Worm (Caenorhabditis elegans) whole organism, L3 larva: ENCODE results near the gene rib-2.

ENCODE experiments used
- ama-1 ChIP-seq: fragments of 150-350 bp; optimal IDR thresholded peaks from 2 replicates; lab custom pipeline; 2018
- ceh-82 ChIP-seq: fragments of 150-350 bp; optimal IDR thresholded peaks from 2 replicates; lab custom pipeline; 2014; ENCODE audit warnings: missing biosample characterization, missing genetic modification characterization
- elt-1 ChIP-seq: fragments of 150-350 bp; optimal IDR thresholded peaks from 2 replicates; lab custom pipeline; 2014; ENCODE audit warnings: missing biosample characterization, missing genetic modification characterization
- eor-1 ChIP-seq, 2 experiments: fragments of 150-350 bp; optimal IDR thresholded peaks; 2 replicates each; lab custom pipeline; 2014 to 2018; ENCODE audit warnings: missing biosample characterization in 2 of 2, missing genetic modification characterization in 2 of 2
- nhr-237 ChIP-seq: fragments of 150-350 bp; optimal IDR thresholded peaks from 2 replicates; lab custom pipeline; 2014; ENCODE audit warnings: missing biosample characterization, missing genetic modification characterization
- nhr-25 ChIP-seq: sonication (generic microtip); optimal IDR thresholded peaks from 2 replicates; lab custom pipeline; 2017; ENCODE audit warnings: missing biosample characterization, missing genetic modification characterization
- nhr-76 ChIP-seq: fragments of 150-350 bp; sonication (generic microtip); optimal IDR thresholded peaks from 5 replicates; lab custom pipeline; 2014; ENCODE audit warnings: missing biosample characterization, missing genetic modification characterization
- pha-4 ChIP-seq: fragments of 150-350 bp; optimal IDR thresholded peaks from 2 replicates; lab custom pipeline; 2014; ENCODE audit warnings: missing biosample characterization, missing genetic modification reagents, missing genetic modification characterization
- snpc-4 ChIP-seq: fragments of 150-350 bp; optimal IDR thresholded peaks from 2 replicates; lab custom pipeline; 2014; ENCODE audit warnings: missing biosample characterization, missing genetic modification characterization
- zag-1 ChIP-seq: fragments of 150-350 bp; optimal IDR thresholded peaks from 2 replicates; lab custom pipeline; 2014; ENCODE audit warnings: missing biosample characterization, missing genetic modification characterization

DNA sequence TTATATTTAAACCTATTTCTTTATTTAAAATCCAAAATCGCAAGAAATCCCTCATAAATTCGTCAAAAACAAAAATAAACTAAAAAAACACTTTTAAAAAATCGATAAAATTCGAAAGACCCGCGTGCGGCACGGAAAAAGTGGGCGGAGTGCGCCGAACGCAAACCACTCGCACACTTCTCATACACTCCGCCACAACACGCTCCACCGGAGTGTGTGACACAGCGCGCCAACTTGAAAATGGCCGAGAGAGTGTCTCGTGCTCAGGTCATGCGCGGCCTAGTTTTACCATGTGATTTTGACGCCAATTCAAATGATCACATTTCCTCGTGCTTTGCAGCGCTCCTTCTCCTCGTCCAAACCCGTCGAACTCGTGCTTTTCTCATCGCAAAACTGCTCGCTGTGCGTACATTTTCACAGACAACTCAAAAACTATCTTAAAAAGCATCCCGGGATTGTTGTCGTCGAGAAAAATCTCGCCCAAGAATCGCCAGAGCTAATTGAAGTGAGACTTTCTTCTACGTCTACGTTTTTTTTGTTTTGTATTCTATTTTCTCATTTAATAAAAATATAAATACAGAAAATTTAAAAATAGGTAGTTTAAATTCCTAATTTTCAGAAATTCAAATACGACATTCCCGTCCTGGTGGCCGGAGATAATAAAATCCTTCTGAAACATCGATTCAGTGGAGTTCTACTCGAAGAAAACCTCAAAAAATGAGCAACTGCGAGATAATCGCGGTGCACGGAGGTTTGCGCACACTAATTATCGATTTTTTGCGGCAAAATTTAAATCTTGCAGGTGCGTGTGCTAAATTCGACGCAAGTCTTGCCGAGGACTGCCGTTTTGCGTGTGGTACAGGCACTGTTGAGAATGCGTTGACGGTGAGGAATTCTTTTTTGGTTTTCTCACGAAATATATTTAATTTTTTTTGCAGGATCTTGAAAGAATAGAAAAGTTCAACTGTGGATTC, 16.7 kb downstream of the rib-2 start, which contains the start of gene tasp-1:
- TF ChIP-seq eor-1 (tag; optimal IDR thresholded peaks at IDR 0.05; lab: Kevin White, UChicago): peak in 1 of 2 experiments; percentile 50
- TF ChIP-seq zag-1: peak; percentile 90
- peak; percentile 100 for TF ChIP-seq nhr-25
- peak; percentile 94 for TF ChIP-seq nhr-76 (tag; lab: Kevin White, UChicago)
- peak; percentile 94 for TF ChIP-seq elt-1 (tag; lab: Kevin White, UChicago)
- TF ChIP-seq snpc-4 (tag; lab: Kevin White, UChicago): peak; percentile 97
- TF ChIP-seq nhr-237: no peak
- peak; percentile 99 for TF ChIP-seq ceh-82
- TF ChIP-seq pha-4 (tag; lab: Kevin White, UChicago): peak; percentile 100
- TF ChIP-seq ama-1 (lab: Kevin White, UChicago): peak; percentile 85
